Fruit fly (Drosophila melanogaster) whole organism, embryonic: ENCODE results near the gene Tyler.

Experiments used
- Bgb ChIP-seq: fragments of 200-800 bp; sonication (Bioruptor generic); IDR thresholded peaks from 2 replicates; pipeline ENCODE4 v1.3.6; 2022; ENCODE audit warnings: missing biosample characterization, missing genetic modification characterization; ENCODE audit not compliant: partially characterized antibody
- CG10654 ChIP-seq: fragments of 200-800 bp; sonication (Bioruptor generic); optimal IDR thresholded peaks from 2 replicates; lab custom pipeline; 2016; ENCODE audit warnings: missing biosample characterization, missing genetic modification characterization
- CG11456 ChIP-seq: fragments of 200-800 bp; sonication (Bioruptor generic); IDR thresholded peaks from 3 replicates; pipeline ENCODE4 v1.3.6; 2022; ENCODE audit warnings: missing biosample characterization, missing genetic modification characterization
- CG11723 ChIP-seq: fragments of 200-800 bp; sonication (Bioruptor generic); optimal IDR thresholded peaks from 2 replicates; lab custom pipeline; 2017; ENCODE audit warnings: missing biosample characterization, mild to moderate bottlenecking, missing genetic modification characterization
- CG12942 ChIP-seq: fragments of 200-800 bp; sonication (Bioruptor generic); optimal IDR thresholded peaks from 3 replicates; lab custom pipeline; 2016; ENCODE audit warnings: missing biosample characterization, missing genetic modification characterization
- CG14710 ChIP-seq: fragments of 200-800 bp; sonication (Bioruptor generic); optimal IDR thresholded peaks from 3 replicates; lab custom pipeline; 2019; ENCODE audit warnings: missing biosample characterization, mild to moderate bottlenecking, missing genetic modification characterization, moderate library complexity
- CG15479 ChIP-seq: fragments of 200-800 bp; sonication (Bioruptor generic); optimal IDR thresholded peaks from 3 replicates; lab custom pipeline; 2019; ENCODE audit warnings: missing biosample characterization, mild to moderate bottlenecking, missing genetic modification characterization, moderate library complexity
- CG17612 ChIP-seq: fragments of 200-800 bp; sonication (Bioruptor generic); IDR thresholded peaks from 2 replicates; pipeline ENCODE4 v1.3.6; 2022; ENCODE audit warnings: missing biosample characterization, missing genetic modification characterization
- CG18599 ChIP-seq: fragments of 200-800 bp; sonication (Bioruptor generic); optimal IDR thresholded peaks from 3 replicates; lab custom pipeline; 2017; ENCODE audit warnings: missing biosample characterization, missing genetic modification characterization, mild to moderate bottlenecking, moderate library complexity, missing genetic modification reagents
- CG2889 ChIP-seq: fragments of 200-800 bp; sonication (Bioruptor generic); IDR thresholded peaks from 3 replicates; pipeline ENCODE4 v1.3.6; 2022; ENCODE audit warnings: missing biosample characterization, missing genetic modification characterization
- CG31388 ChIP-seq: fragments of 200-800 bp; sonication (Bioruptor generic); optimal IDR thresholded peaks from 2 replicates; lab custom pipeline; 2016; ENCODE audit warnings: missing biosample characterization, missing genetic modification characterization
- CG4328 ChIP-seq: fragments of 200-800 bp; sonication (Bioruptor generic); optimal IDR thresholded peaks from 3 replicates; lab custom pipeline; 2017; ENCODE audit warnings: missing biosample characterization, missing genetic modification reagents, missing genetic modification characterization
- CG6175 ChIP-seq: fragments of 200-800 bp; sonication (Bioruptor generic); IDR thresholded peaks from 3 replicates; pipeline ENCODE4 v1.3.6; 2022; ENCODE audit warnings: missing biosample characterization, missing genetic modification characterization
- CG7786 ChIP-seq: fragments of 200-800 bp; sonication (Bioruptor generic); optimal IDR thresholded peaks from 2 replicates; lab custom pipeline; 2016; ENCODE audit warnings: missing biosample characterization, missing genetic modification characterization
- CG7987 ChIP-seq: fragments of 200-800 bp; sonication (Bioruptor generic); optimal IDR thresholded peaks from 2 replicates; lab custom pipeline; 2018; ENCODE audit warnings: missing biosample characterization, mild to moderate bottlenecking, missing genetic modification characterization, moderate library complexity
- CG8281 ChIP-seq: fragments of 200-800 bp; sonication (Bioruptor generic); optimal IDR thresholded peaks from 2 replicates; lab custom pipeline; 2018; ENCODE audit warnings: missing biosample characterization, mild to moderate bottlenecking, missing genetic modification characterization, moderate library complexity
- CG8359 ChIP-seq: fragments of 200-800 bp; sonication (Bioruptor generic); optimal IDR thresholded peaks from 2 replicates; lab custom pipeline; 2017; ENCODE audit warnings: missing biosample characterization, mild to moderate bottlenecking, missing genetic modification characterization, borderline replicate concordance
- CG8944 ChIP-seq: fragments of 200-800 bp; sonication (Bioruptor generic); optimal IDR thresholded peaks from 3 replicates; lab custom pipeline; 2016; ENCODE audit warnings: missing biosample characterization, missing genetic modification characterization
- CG9727 ChIP-seq: fragments of 200-800 bp; sonication (Bioruptor generic); optimal IDR thresholded peaks from 3 replicates; lab custom pipeline; 2017; ENCODE audit warnings: missing biosample characterization, mild to moderate bottlenecking, missing genetic modification characterization
- Dfd ChIP-seq, 2 experiments: fragments of >200 bp; optimal IDR thresholded peaks; 2 replicates each; lab custom pipeline; 2017; ENCODE audit warnings: missing biosample characterization in 2 of 2, missing genetic modification characterization in 2 of 2
- Dll ChIP-seq: fragments of 200-800 bp; sonication (Bioruptor generic); IDR thresholded peaks from 4 replicates; pipeline ENCODE4 v1.3.6; 2022; ENCODE audit warnings: missing biosample characterization, missing genetic modification characterization; ENCODE audit not compliant: partially characterized antibody
- HmgZ ChIP-seq: fragments of 200-800 bp; sonication (Bioruptor generic); optimal IDR thresholded peaks from 2 replicates; lab custom pipeline; 2018; ENCODE audit warnings: missing biosample characterization, mild to moderate bottlenecking, missing genetic modification characterization
- Hmr ChIP-seq: fragments of 200-800 bp; sonication (Bioruptor generic); optimal IDR thresholded peaks from 3 replicates; lab custom pipeline; 2017; ENCODE audit warnings: mild to moderate bottlenecking, missing biosample characterization, missing genetic modification reagents, missing genetic modification characterization
- Nf-YB ChIP-seq: fragments of 200-800 bp; sonication (Bioruptor generic); optimal IDR thresholded peaks from 3 replicates; lab custom pipeline; 2019; ENCODE audit warnings: missing biosample characterization, mild to moderate bottlenecking, missing genetic modification characterization, moderate library complexity
- Ptx1 ChIP-seq: fragments of 200-800 bp; sonication (Bioruptor generic); IDR thresholded peaks from 2 replicates; pipeline ENCODE4 v1.3.6; 2022; ENCODE audit warnings: missing biosample characterization, missing genetic modification characterization
- Spps ChIP-seq: fragments of 200-800 bp; sonication (Bioruptor generic); optimal IDR thresholded peaks from 2 replicates; lab custom pipeline; 2018; ENCODE audit warnings: missing biosample characterization, mild to moderate bottlenecking, missing genetic modification characterization
- Sry-β ChIP-seq: fragments of 200-800 bp; sonication (Bioruptor generic); optimal IDR thresholded peaks from 2 replicates; lab custom pipeline; 2018; ENCODE audit warnings: missing biosample characterization, mild to moderate bottlenecking, missing genetic modification characterization, moderate library complexity
- Trl ChIP-seq, 3 experiments: fragments of >200 bp in 2 of 3; fragments of 200-800 bp in 1 of 3; sonication (Bioruptor generic) in 1 of 3; optimal IDR thresholded peaks; 2 replicates in 1 of 3; 3 replicates in 2 of 3; lab custom pipeline; 2016 to 2017; ENCODE audit warnings: missing biosample characterization in 1 of 3, missing genetic modification characterization in 1 of 3
- Xbp1 ChIP-seq: fragments of 200-800 bp; sonication (Bioruptor generic); optimal IDR thresholded peaks from 3 replicates; lab custom pipeline; 2016; ENCODE audit warnings: missing biosample characterization, mild to moderate bottlenecking, missing genetic modification characterization
- ab ChIP-seq: fragments of 200-800 bp; sonication (Bioruptor generic); optimal IDR thresholded peaks from 2 replicates; lab custom pipeline; 2016; ENCODE audit warnings: missing biosample characterization, missing genetic modification characterization
- al ChIP-seq: fragments of 200-800 bp; sonication (Bioruptor generic); IDR thresholded peaks from 2 replicates; pipeline ENCODE4 v1.3.6; 2022; ENCODE audit warnings: missing biosample characterization, missing genetic modification characterization
- amos ChIP-seq: fragments of 200-800 bp; sonication (Bioruptor generic); IDR thresholded peaks from 2 replicates; pipeline ENCODE4 v1.3.6; 2022; ENCODE audit warnings: missing biosample characterization, missing genetic modification characterization; ENCODE audit not compliant: partially characterized antibody
- ato ChIP-seq: fragments of 200-800 bp; sonication (Bioruptor generic); IDR thresholded peaks from 2 replicates; pipeline ENCODE4 v1.3.6; 2022; ENCODE audit warnings: missing biosample characterization, missing genetic modification characterization; ENCODE audit not compliant: partially characterized antibody
- bbx ChIP-seq: fragments of 200-800 bp; sonication (Bioruptor generic); IDR thresholded peaks from 2 replicates; pipeline ENCODE4 v1.3.6; 2022; ENCODE audit warnings: missing biosample characterization, missing genetic modification characterization; ENCODE audit not compliant: partially characterized antibody
- cg ChIP-seq: fragments of 200-800 bp; sonication (Bioruptor generic); optimal IDR thresholded peaks from 3 replicates; lab custom pipeline; 2019; ENCODE audit warnings: missing biosample characterization, mild to moderate bottlenecking, missing genetic modification characterization, moderate library complexity
- chinmo ChIP-seq: fragments of 200-800 bp; sonication (Bioruptor generic); IDR thresholded peaks from 4 replicates; pipeline ENCODE4 v1.3.6; 2022; ENCODE audit warnings: missing biosample characterization, missing genetic modification characterization; ENCODE audit not compliant: partially characterized antibody
- croc ChIP-seq: fragments of 200-800 bp; sonication (Bioruptor generic); conservative IDR thresholded peaks from 3 replicates; pipeline ENCODE4 v1.3.6; 2022; ENCODE audit warnings: missing biosample characterization, missing genetic modification characterization
- dmrt11E ChIP-seq: fragments of 200-800 bp; sonication (Bioruptor generic); optimal IDR thresholded peaks from 3 replicates; lab custom pipeline; 2018; ENCODE audit warnings: missing biosample characterization, mild to moderate bottlenecking, missing genetic modification characterization, moderate library complexity
- inv ChIP-seq: fragments of 200-800 bp; sonication (Bioruptor generic); IDR thresholded peaks from 2 replicates; pipeline ENCODE4 v1.3.6; 2022; ENCODE audit warnings: missing biosample characterization, missing genetic modification characterization; ENCODE audit not compliant: partially characterized antibody
- klu ChIP-seq: fragments of 200-800 bp; sonication (Bioruptor generic); IDR thresholded peaks from 2 replicates; pipeline ENCODE4 v1.3.6; 2022; ENCODE audit warnings: missing biosample characterization, missing genetic modification characterization
- nerfin-1 ChIP-seq: fragments of 200-800 bp; sonication (Bioruptor generic); optimal IDR thresholded peaks from 3 replicates; lab custom pipeline; 2019; ENCODE audit warnings: missing biosample characterization, mild to moderate bottlenecking, missing genetic modification characterization, moderate library complexity
- pan ChIP-seq, 4 experiments: fragments of >200 bp in 3 of 4; fragments of 200-800 bp in 1 of 4; sonication (Bioruptor generic) in 1 of 4; optimal IDR thresholded peaks in 3 of 4; IDR thresholded peaks in 1 of 4; 2 replicates each; pipeline versions ENCODE4 v1.3.6 to Lab custom; 2017 to 2022; ENCODE audit warnings: missing biosample characterization in 2 of 4, missing genetic modification characterization in 2 of 4, mixed read lengths in 1 of 4
- sima ChIP-seq: fragments of 200-800 bp; sonication (Bioruptor generic); optimal IDR thresholded peaks from 2 replicates; lab custom pipeline; 2016; ENCODE audit warnings: missing biosample characterization, missing genetic modification characterization
- slbo ChIP-seq: fragments of 200-800 bp; sonication (Bioruptor generic); IDR thresholded peaks from 2 replicates; pipeline ENCODE4 v1.3.6; 2022; ENCODE audit warnings: missing biosample characterization, missing genetic modification characterization
- slp2 ChIP-seq: fragments of 200-800 bp; sonication (Bioruptor generic); optimal IDR thresholded peaks from 2 replicates; lab custom pipeline; 2016; ENCODE audit warnings: missing biosample characterization, missing genetic modification characterization
- so ChIP-seq: fragments of 200-800 bp; sonication (Bioruptor generic); IDR thresholded peaks from 3 replicates; pipeline ENCODE4 v1.3.6; 2022; ENCODE audit warnings: missing biosample characterization, missing genetic modification characterization
- stc ChIP-seq: fragments of 200-800 bp; sonication (Bioruptor generic); IDR thresholded peaks from 2 replicates; pipeline ENCODE4 v1.3.6; 2022; ENCODE audit warnings: missing biosample characterization, missing genetic modification characterization
- zen2 ChIP-seq: fragments of 200-800 bp; sonication (Bioruptor generic); IDR thresholded peaks from 3 replicates; pipeline ENCODE4 v1.3.6; 2022; ENCODE audit warnings: missing biosample characterization, missing genetic modification characterization; ENCODE audit not compliant: partially characterized antibody
- zfh1 ChIP-seq: fragments of 200-800 bp; sonication (Bioruptor generic); IDR thresholded peaks from 3 replicates; pipeline ENCODE4 v1.3.6; 2022; ENCODE audit warnings: missing biosample characterization, missing genetic modification characterization

Gene Tyler

DNA sequence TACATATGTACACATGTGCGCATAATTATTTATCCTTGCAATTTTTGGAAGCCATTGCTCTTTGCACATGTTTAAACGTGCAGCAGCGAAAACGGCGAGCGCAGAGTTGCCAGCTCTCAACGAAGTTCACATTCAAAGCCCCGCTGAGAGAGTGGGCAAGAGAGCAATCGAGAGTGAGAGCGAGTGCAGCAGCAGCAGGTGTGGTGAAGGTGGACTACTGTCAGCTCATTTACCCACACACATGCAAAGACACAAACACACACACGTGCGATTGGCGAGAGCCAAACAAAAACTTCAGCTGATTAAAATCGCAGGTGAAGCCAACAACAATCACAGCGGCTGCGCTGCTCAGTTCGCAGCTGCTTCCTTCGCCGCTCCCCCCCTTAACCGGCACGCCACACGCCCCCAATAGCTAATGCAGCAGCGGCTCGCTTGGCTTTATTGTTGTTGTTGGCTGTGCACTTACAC, 20.1 kb downstream of the Tyler start (continued):
- no peak for TF ChIP-seq Hmr (GFP tag; lab: Kevin White, UChicago)
- TF ChIP-seq dmrt11E (tag; lab: Kevin White, UChicago): no peak
- no peak for TF ChIP-seq inv (GFP tag; lab: Robert Waterston, UW)
- TF ChIP-seq Xbp1 (GFP tag; lab: Kevin White, UChicago): no peak
- no peak for TF ChIP-seq Dfd (GFP tag; optimal IDR thresholded peaks at IDR 0.05; lab: Kevin White, UChicago)
- no peak for TF ChIP-seq Ptx1 (GFP tag; lab: Robert Waterston, UW)
- peak; percentile 84 to 92 for TF ChIP-seq Trl (optimal IDR thresholded peaks at IDR 0.05; lab: Kevin White, UChicago)
- TF ChIP-seq Trl (GFP tag; optimal IDR thresholded peaks at IDR 0.05; lab: Kevin White, UChicago): no peak
- TF ChIP-seq zfh1 (GFP tag; lab: Robert Waterston, UW): no peak
- TF ChIP-seq CG17612 (GFP tag; lab: Robert Waterston, UW): no peak
- no peak for TF ChIP-seq CG2889 (GFP tag; lab: Robert Waterston, UW)
- TF ChIP-seq slp2 (GFP tag; lab: Kevin White, UChicago): no peak
- no peak for TF ChIP-seq CG6175 (GFP tag; lab: Robert Waterston, UW)
- no peak for TF ChIP-seq CG31388 (GFP tag; lab: Kevin White, UChicago)
- no peak for TF ChIP-seq CG11456 (GFP tag; lab: Robert Waterston, UW)
- TF ChIP-seq zen2: peak; percentile 53; the same call in 2 of the 3 replicates
- TF ChIP-seq chinmo: peak; percentile 98
- no peak for TF ChIP-seq Spps (tag; lab: Kevin White, UChicago)
- TF ChIP-seq CG11723: no peak
- no peak for TF ChIP-seq CG10654
- no peak for TF ChIP-seq CG8944
- TF ChIP-seq ab: no peak
- no peak for TF ChIP-seq CG7987
- TF ChIP-seq CG7786 (GFP tag; lab: Kevin White, UChicago): no peak
- TF ChIP-seq CG8281 (tag; lab: Kevin White, UChicago): no peak
- TF ChIP-seq CG9727 (GFP tag; lab: Kevin White, UChicago): no peak
- TF ChIP-seq al: no peak
- no peak for TF ChIP-seq CG12942 (GFP tag; lab: Kevin White, UChicago)
- no peak for TF ChIP-seq CG14710
- peak; percentile 47 for TF ChIP-seq bbx (GFP tag; lab: Robert Waterston, UW)
- no peak for TF ChIP-seq CG4328 (GFP tag; lab: Kevin White, UChicago)
- TF ChIP-seq Nf-YB (GFP tag; lab: Kevin White, UChicago): no peak
- TF ChIP-seq so (GFP tag; lab: Robert Waterston, UW): no peak
- TF ChIP-seq HmgZ (tag; lab: Kevin White, UChicago): peak; percentile 11
- TF ChIP-seq CG18599 (GFP tag; lab: Kevin White, UChicago): no peak
- TF ChIP-seq Dll (GFP tag; lab: Robert Waterston, UW): 0 out of 4 replicates have a peak, but pooled peaks have one; percentile 28
- 0 out of 2 replicates have a peak, but pooled peaks have one; percentile 18 for TF ChIP-seq ato (GFP tag; lab: Robert Waterston, UW)
- TF ChIP-seq CG15479 (GFP tag; lab: Kevin White, UChicago): peak; percentile 55
- no peak for TF ChIP-seq Sry-β
- no peak for TF ChIP-seq klu (GFP tag; lab: Robert Waterston, UW)
- TF ChIP-seq pan (optimal IDR thresholded peaks at IDR 0.05; lab: Kevin White, UChicago): no peak
- TF ChIP-seq pan (GFP tag; optimal IDR thresholded peaks at IDR 0.05 in 1 of 2, IDR thresholded peaks at IDR 0.05 in 1 of 2): no peak
- no peak for TF ChIP-seq sima (GFP tag; lab: Kevin White, UChicago)
- peak; percentile 20 for TF ChIP-seq nerfin-1 (tag; lab: Kevin White, UChicago)
- no peak for TF ChIP-seq slbo (GFP tag; lab: Robert Waterston, UW)
- no peak for TF ChIP-seq stc
- peak; percentile 42; the same call in 1 of the 2 replicates for TF ChIP-seq Bgb
- TF ChIP-seq cg: peak; percentile 92
- peak; percentile 51; the same call in 1 of the 2 replicates for TF ChIP-seq amos (GFP tag; lab: Robert Waterston, UW)
- no peak for TF ChIP-seq croc
- no peak for TF ChIP-seq CG8359 (GFP tag; lab: Kevin White, UChicago)
